Worm (Caenorhabditis elegans) whole organism, young adult: ENCODE results near the gene exc-9.

ENCODE experiments used
- B0019.2 ChIP-seq: fragments of 200-800 bp; sonication (Bioruptor generic); conservative IDR thresholded peaks from 2 replicates; pipeline ENCODE4 v1.3.6; 2022; ENCODE audit warnings: missing genetic modification reagents, missing genetic modification characterization, missing compliant biosample characterization
- F33H1.4 ChIP-seq: fragments of 200-800 bp; sonication (Bioruptor generic); IDR thresholded peaks from 2 replicates; pipeline ENCODE4 v1.3.6; 2022; ENCODE audit warnings: missing genetic modification reagents, missing genetic modification characterization, missing compliant biosample characterization
- F49E8.2 ChIP-seq: sonication (generic microtip); optimal IDR thresholded peaks from 3 replicates; lab custom pipeline; 2017; ENCODE audit warnings: missing genetic modification characterization, mild to moderate bottlenecking, missing compliant biosample characterization, antibody characterized with exemption, moderate library complexity; ENCODE audit not compliant: insufficient read depth
- T26A5.8 ChIP-seq: sonication (generic microtip); optimal IDR thresholded peaks from 2 replicates; lab custom pipeline; 2016; ENCODE audit warnings: missing genetic modification characterization, missing compliant biosample characterization
- ZK185.1 ChIP-seq: sonication (generic microtip); optimal IDR thresholded peaks from 2 replicates; lab custom pipeline; 2016; ENCODE audit warnings: mild to moderate bottlenecking, missing genetic modification characterization, missing compliant biosample characterization; ENCODE audit not compliant: poor library complexity, severe bottlenecking
- ama-1 ChIP-seq, 3 experiments: fragments of 150-350 bp in 1 of 3; sonication (generic microtip) in 2 of 3; optimal IDR thresholded peaks; 2 replicates each; lab custom pipeline; 2014 to 2018; ENCODE audit warnings: missing biosample characterization in 2 of 3, missing genetic modification characterization in 2 of 3, missing genetic modification reagents in 2 of 3
- aptf-2 ChIP-seq: fragments of 200-800 bp; sonication (Bioruptor generic); conservative IDR thresholded peaks from 2 replicates; pipeline ENCODE4 v1.3.6; 2022; ENCODE audit warnings: missing genetic modification reagents, missing genetic modification characterization, missing compliant biosample characterization
- attf-5 ChIP-seq: fragments of 200-800 bp; sonication (Bioruptor generic); optimal IDR thresholded peaks from 2 replicates; lab custom pipeline; 2018; ENCODE audit warnings: mild to moderate bottlenecking, missing genetic modification characterization, missing compliant biosample characterization
- cebp-1 ChIP-seq, 2 experiments: fragments of 200-800 bp in 1 of 2; sonication (Bioruptor generic) in 1 of 2; sonication (generic microtip) in 1 of 2; IDR thresholded peaks in 1 of 2; optimal IDR thresholded peaks in 1 of 2; 2 replicates each; pipeline versions ENCODE4 v1.3.6 to Lab custom; 2017 to 2022; ENCODE audit warnings: missing compliant biosample characterization in 2 of 2, missing genetic modification characterization in 2 of 2, mild to moderate bottlenecking in 1 of 2, missing genetic modification reagents in 1 of 2, moderate library complexity in 1 of 2
- ceh-100 ChIP-seq: fragments of 200-800 bp; sonication (Bioruptor generic); IDR thresholded peaks from 2 replicates; pipeline ENCODE4 v1.3.6; 2022; ENCODE audit warnings: missing genetic modification reagents, missing genetic modification characterization, missing compliant biosample characterization
- ceh-27 ChIP-seq: fragments of 200-800 bp; sonication (Bioruptor generic); optimal IDR thresholded peaks from 2 replicates; lab custom pipeline; 2018; ENCODE audit warnings: mild to moderate bottlenecking, missing genetic modification characterization, moderate library complexity, missing compliant biosample characterization
- die-1 ChIP-seq: sonication (generic microtip); optimal IDR thresholded peaks from 2 replicates; lab custom pipeline; 2016; ENCODE audit warnings: missing genotype, mild to moderate bottlenecking, missing genetic modification characterization, missing compliant biosample characterization
- dox-1 ChIP-seq: fragments of 200-800 bp; sonication (Bioruptor generic); IDR thresholded peaks from 2 replicates; pipeline ENCODE4 v1.3.6; 2022; ENCODE audit warnings: missing genetic modification reagents, missing genetic modification characterization, missing compliant biosample characterization
- egrh-3 ChIP-seq: fragments of 200-800 bp; sonication (Bioruptor generic); IDR thresholded peaks from 2 replicates; pipeline ENCODE4 v1.3.6; 2022; ENCODE audit warnings: missing genetic modification reagents, missing genetic modification characterization, missing compliant biosample characterization
- him-1 ChIP-seq: sonication (generic microtip); optimal IDR thresholded peaks from 2 replicates; lab custom pipeline; 2016; ENCODE audit warnings: missing genotype, missing genetic modification reagents, missing genetic modification characterization, missing compliant biosample characterization
- hmg-1.2 ChIP-seq: fragments of 200-800 bp; sonication (Bioruptor generic); IDR thresholded peaks from 2 replicates; pipeline ENCODE4 v1.3.6; 2022; ENCODE audit warnings: missing genetic modification reagents, missing genetic modification characterization, missing compliant biosample characterization
- hmg-20 ChIP-seq: fragments of 200-800 bp; sonication (Bioruptor generic); IDR thresholded peaks from 2 replicates; pipeline ENCODE4 v1.3.6; 2022; ENCODE audit warnings: missing genetic modification reagents, missing genetic modification characterization, missing compliant biosample characterization
- hsf-1 ChIP-seq: fragments of 200-800 bp; sonication (Bioruptor generic); IDR thresholded peaks from 2 replicates; pipeline ENCODE4 v1.3.6; 2022; ENCODE audit warnings: missing genetic modification reagents, missing genetic modification characterization, missing compliant biosample characterization
- lin-40 ChIP-seq: sonication (generic microtip); optimal IDR thresholded peaks from 2 replicates; lab custom pipeline; 2016; ENCODE audit warnings: missing genetic modification characterization, mild to moderate bottlenecking, missing compliant biosample characterization, missing genotype, missing genetic modification reagents
- lin-54 ChIP-seq: fragments of 200-800 bp; sonication (Bioruptor generic); optimal IDR thresholded peaks from 2 replicates; lab custom pipeline; 2018; ENCODE audit warnings: mild to moderate bottlenecking, missing genetic modification characterization, missing compliant biosample characterization
- lir-1 ChIP-seq: fragments of 200-800 bp; sonication (Bioruptor generic); conservative IDR thresholded peaks from 2 replicates; pipeline ENCODE4 v1.3.6; 2022; ENCODE audit warnings: missing genetic modification reagents, missing genetic modification characterization, missing compliant biosample characterization
- lsl-1 ChIP-seq: fragments of 200-800 bp; sonication (Bioruptor generic); optimal IDR thresholded peaks from 2 replicates; lab custom pipeline; 2018; ENCODE audit warnings: mild to moderate bottlenecking, missing genetic modification characterization, moderate library complexity, missing compliant biosample characterization
- madf-10 ChIP-seq: sonication (generic microtip); optimal IDR thresholded peaks from 2 replicates; lab custom pipeline; 2016; ENCODE audit warnings: mild to moderate bottlenecking, missing genetic modification characterization, missing compliant biosample characterization
- madf-3 ChIP-seq: fragments of 200-800 bp; sonication (Bioruptor generic); IDR thresholded peaks from 2 replicates; pipeline ENCODE4 v1.3.6; 2022; ENCODE audit warnings: missing genetic modification reagents, missing genetic modification characterization, missing compliant biosample characterization
- madf-6 ChIP-seq: fragments of 200-800 bp; sonication (Bioruptor generic); IDR thresholded peaks from 2 replicates; pipeline ENCODE4 v1.3.6; 2022; ENCODE audit warnings: missing genetic modification reagents, missing genetic modification characterization, missing compliant biosample characterization
- mcd-1 ChIP-seq: fragments of 200-800 bp; sonication (Bioruptor generic); IDR thresholded peaks from 2 replicates; pipeline ENCODE4 v1.3.6; 2022; ENCODE audit warnings: missing genetic modification reagents, missing genetic modification characterization, missing compliant biosample characterization
- nfyb-1 ChIP-seq: fragments of 200-800 bp; sonication (Bioruptor generic); IDR thresholded peaks from 2 replicates; pipeline ENCODE4 v1.3.6; 2022; ENCODE audit warnings: missing genetic modification reagents, missing genetic modification characterization, missing compliant biosample characterization
- nhr-179 ChIP-seq: sonication (generic microtip); optimal IDR thresholded peaks from 2 replicates; lab custom pipeline; 2016; ENCODE audit warnings: mild to moderate bottlenecking, missing genetic modification characterization, missing compliant biosample characterization
- nhr-80 ChIP-seq: sonication (generic microtip); optimal IDR thresholded peaks from 2 replicates; lab custom pipeline; 2016; ENCODE audit warnings: missing genetic modification characterization, missing compliant biosample characterization
- rpc-1 ChIP-seq, 2 experiments: fragments of 150-350 bp in 1 of 2; sonication (generic microtip) in 1 of 2; optimal IDR thresholded peaks; 2 replicates each; lab custom pipeline; 2014 to 2018; ENCODE audit warnings: missing biosample characterization in 1 of 2, missing genetic modification characterization in 1 of 2, missing genetic modification reagents in 1 of 2, missing genotype in 1 of 2
- snpc-1.1 ChIP-seq: sonication (generic microtip); optimal IDR thresholded peaks from 2 replicates; lab custom pipeline; 2017; ENCODE audit warnings: missing genetic modification characterization, mild to moderate bottlenecking, missing compliant biosample characterization, antibody characterized with exemption, moderate library complexity, missing genotype, missing genetic modification reagents; ENCODE audit not compliant: insufficient read depth
- snpc-4 ChIP-seq, 5 experiments: fragments of 150-350 bp in 1 of 5; sonication (generic microtip) in 4 of 5; optimal IDR thresholded peaks; 2 replicates each; lab custom pipeline; 2014 to 2018; ENCODE audit warnings: missing genetic modification characterization in 5 of 5, missing biosample characterization in 3 of 5, antibody characterized with exemption in 2 of 5, mild to moderate bottlenecking in 2 of 5, missing compliant biosample characterization in 2 of 5, missing genotype in 2 of 5, moderate library complexity in 2 of 5, missing genetic modification reagents in 1 of 5
- tbp1 ChIP-seq: fragments of 200-800 bp; sonication (Bioruptor generic); optimal IDR thresholded peaks from 2 replicates; lab custom pipeline; 2018; ENCODE audit warnings: mild to moderate bottlenecking, missing genetic modification characterization, missing compliant biosample characterization
- xnd-1 ChIP-seq: sonication (generic microtip); optimal IDR thresholded peaks from 2 replicates; lab custom pipeline; 2016; ENCODE audit warnings: missing genotype, missing genetic modification reagents, missing genetic modification characterization, missing compliant biosample characterization
- zfh-2 ChIP-seq: fragments of 200-800 bp; sonication (Bioruptor generic); conservative IDR thresholded peaks from 2 replicates; pipeline ENCODE4 v1.3.6; 2022; ENCODE audit warnings: missing genetic modification reagents, missing genetic modification characterization, missing compliant biosample characterization
- ztf-28 ChIP-seq: fragments of 200-800 bp; sonication (Bioruptor generic); IDR thresholded peaks from 2 replicates; pipeline ENCODE4 v1.3.6; 2022; ENCODE audit warnings: missing genetic modification reagents, missing genetic modification characterization, missing compliant biosample characterization

The exc-9 gene

DNA sequence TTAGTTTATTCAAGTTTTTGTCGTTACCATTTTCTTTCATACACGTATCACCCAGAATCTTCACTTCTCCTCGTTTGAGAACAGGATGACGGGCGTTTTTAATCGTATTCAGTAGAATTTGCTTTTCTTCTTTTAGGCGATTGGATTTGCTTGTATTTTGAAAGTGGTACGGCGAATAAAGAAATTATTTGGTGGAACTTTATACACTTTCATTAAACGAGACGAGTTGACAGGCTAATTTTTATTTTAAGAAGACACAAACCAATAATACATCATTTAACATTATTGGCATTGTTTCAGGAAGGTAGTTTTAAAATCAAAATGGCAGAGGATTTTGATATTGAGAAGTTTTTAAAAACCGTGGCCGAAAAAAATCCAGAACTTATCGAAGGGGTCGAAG is 25.8 kb downstream of the exc-9 start, which contains the start of gene C49H3.4:
TSS of gene C49H3.4 (plus strand) at position 301 of the 400 bp plus-strand sequence.
- TF ChIP-seq tbp1 (GFP tag; lab: Kevin White, UChicago) (no peak), T26A5.8 (tag; lab: Kevin White, UChicago) (no peak), snpc-1.1 (tag; lab: Kevin White, UChicago) (no peak), madf-3 (GFP tag; lab: Robert Waterston, UW) (0 out of 2 replicates have a peak, but pooled peaks have one; percentile 3), ama-1 (optimal IDR thresholded peaks at IDR 0.05; lab: Kevin White, UChicago) (no peak), ama-1 (GFP tag; optimal IDR thresholded peaks at IDR 0.05; lab: Kevin White, UChicago) (no peak)

DNA sequence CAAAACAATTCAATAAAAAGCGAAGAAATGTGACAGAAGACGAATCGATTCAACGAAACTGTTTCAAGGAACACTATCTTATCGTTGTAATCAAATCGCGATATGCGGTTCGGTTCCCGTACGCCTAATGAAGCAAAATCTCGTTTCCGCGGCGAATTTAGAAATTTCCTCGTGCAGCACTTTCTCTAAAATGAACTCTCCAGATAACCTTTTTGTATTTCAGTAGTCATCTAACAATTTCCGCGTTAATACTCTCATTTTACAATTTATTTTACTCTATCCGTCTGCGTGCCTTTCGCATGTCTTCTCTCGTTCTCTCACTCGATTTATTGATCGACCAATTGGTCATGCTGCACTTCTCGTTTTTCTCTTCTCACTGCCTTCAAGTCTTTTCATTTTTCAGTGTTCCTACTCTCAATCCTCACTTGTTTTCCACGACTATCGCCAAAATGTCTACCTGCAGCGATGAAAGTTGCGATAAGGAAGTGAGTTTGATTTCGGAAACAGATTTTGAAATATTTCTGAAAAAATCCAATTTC is 30.6 kb downstream of the exc-9 start, which contains the start of the genes npp-27 and ntl-4:
TSS of gene npp-27 (minus strand) at position 51 of the 539 bp plus-strand sequence.
TSS of gene ntl-4 (plus strand) at position 379 of the 539 bp plus-strand sequence.
- TF ChIP-seq ceh-100 (GFP tag; lab: Robert Waterston, UW) (no peak), ama-1 (optimal IDR thresholded peaks at IDR 0.05; lab: Kevin White, UChicago) (peak; percentile 34), ama-1 (GFP tag; optimal IDR thresholded peaks at IDR 0.05; lab: Kevin White, UChicago) (no peak), aptf-2 (GFP tag; lab: Robert Waterston, UW) (no peak), hsf-1 (GFP tag; lab: Robert Waterston, UW) (0 out of 2 replicates have a peak, but pooled peaks have one; percentile 21), die-1 (no peak), attf-5 (GFP tag; lab: Kevin White, UChicago) (peak; percentile 5), cebp-1 (GFP tag; IDR thresholded peaks at IDR 0.05; lab: Robert Waterston, UW) (no peak), cebp-1 (tag; optimal IDR thresholded peaks at IDR 0.05; lab: Kevin White, UChicago) (peak; percentile 41), nhr-179 (no peak), nfyb-1 (peak; percentile 70; the same call in 1 of the 2 replicates), hmg-1.2 (GFP tag; lab: Robert Waterston, UW) (peak; percentile 57; the same call in 1 of the 2 replicates), ZK185.1 (peak; percentile 11), lin-40 (tag; lab: Kevin White, UChicago) (peak; percentile 11), madf-3 (GFP tag; lab: Robert Waterston, UW) (no peak), ceh-27 (no peak)

DNA sequence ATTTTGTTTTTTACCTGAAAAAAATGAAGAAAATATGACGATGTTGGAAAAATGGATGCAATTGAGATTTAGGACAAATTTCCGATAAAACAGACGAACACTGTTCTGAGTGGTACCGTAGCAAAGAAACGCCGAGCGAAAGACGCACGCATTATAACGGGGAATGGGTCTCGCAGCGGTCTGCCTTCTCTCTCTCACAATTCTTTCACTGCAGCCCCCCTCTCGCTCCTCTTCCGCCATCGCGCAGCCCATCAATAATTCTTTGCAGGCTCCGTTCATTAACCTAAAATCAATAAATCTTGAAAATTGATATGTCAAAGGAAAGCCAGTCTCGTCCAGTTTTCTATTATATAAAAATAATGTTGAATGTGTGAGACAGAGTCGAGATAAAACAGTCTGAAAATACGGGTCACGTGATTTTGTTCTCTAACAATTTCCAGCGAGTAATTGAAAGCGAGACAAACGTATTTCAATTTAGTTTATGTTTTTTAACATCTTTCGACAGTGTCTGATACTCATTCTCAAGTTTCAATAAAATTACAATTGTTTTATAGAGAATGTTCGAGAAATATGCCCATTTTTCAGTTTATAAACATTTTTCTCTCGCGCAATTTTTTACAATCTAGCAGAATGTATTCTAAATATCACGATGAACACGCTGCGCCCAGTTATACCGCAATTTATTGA is 31.2 kb downstream of the exc-9 start:
- TF ChIP-seq F49E8.2 (tag; lab: Kevin White, UChicago) (no peak), lir-1 (0 out of 2 replicates have a peak, but pooled peaks have one; percentile 5), mcd-1 (GFP tag; lab: Robert Waterston, UW) (0 out of 2 replicates have a peak, but pooled peaks have one; percentile 34), rpc-1 (optimal IDR thresholded peaks at IDR 0.05; lab: Kevin White, UChicago) (no peak), rpc-1 (tag; optimal IDR thresholded peaks at IDR 0.05; lab: Kevin White, UChicago) (no peak), lsl-1 (peak; percentile 82), xnd-1 (peak; percentile 46), F33H1.4 (GFP tag; lab: Robert Waterston, UW) (peak; percentile 82), hmg-20 (GFP tag; lab: Robert Waterston, UW) (no peak), lin-54 (peak; percentile 2), egrh-3 (GFP tag; lab: Robert Waterston, UW) (0 out of 2 replicates have a peak, but pooled peaks have one; percentile 13), snpc-4 (GFP tag; optimal IDR thresholded peaks at IDR 0.05; lab: Kevin White, UChicago) (no peak), snpc-4 (tag; optimal IDR thresholded peaks at IDR 0.05; lab: Kevin White, UChicago) (peak in 3 of 4 experiments; percentile 3 to 50 (median 6)), dox-1 (GFP tag; lab: Robert Waterston, UW) (peak; percentile 52; the same call in 1 of the 2 replicates), ztf-28 (GFP tag; lab: Robert Waterston, UW) (no peak), nhr-80 (peak; percentile 6), cebp-1 (GFP tag; IDR thresholded peaks at IDR 0.05; lab: Robert Waterston, UW) (no peak), cebp-1 (tag; optimal IDR thresholded peaks at IDR 0.05; lab: Kevin White, UChicago) (no peak), hmg-1.2 (GFP tag; lab: Robert Waterston, UW) (peak; percentile 25; the same call in 1 of the 2 replicates), B0019.2 (GFP tag; lab: Robert Waterston, UW) (no peak), ceh-100 (GFP tag; lab: Robert Waterston, UW) (no peak), him-1 (tag; lab: Kevin White, UChicago) (no peak), zfh-2 (peak; percentile 70; the same call in 1 of the 2 replicates), madf-10 (no peak), madf-6 (peak; percentile 75)
